Fruit fly (Drosophila melanogaster) whole organism, prepupa: ENCODE data around the gene MESR3.

Experiments
- CG11294 ChIP-seq: fragments of 200-800 bp; sonication (Bioruptor generic); IDR thresholded peaks from 2 replicates; pipeline ENCODE4 v1.3.6; 2022; ENCODE audit warnings: missing biosample characterization, missing genetic modification characterization
- CG6163 ChIP-seq: fragments of 200-800 bp; sonication (Bioruptor generic); IDR thresholded peaks from 3 replicates; pipeline ENCODE4 v1.3.6; 2022; ENCODE audit warnings: missing biosample characterization, missing genetic modification characterization
- Hr38 ChIP-seq: sonication (Bioruptor generic); optimal IDR thresholded peaks from 2 replicates; lab custom pipeline; 2016; ENCODE audit warnings: missing biosample characterization, missing genetic modification characterization

- TF ChIP-seq CG11294 (GFP tag; lab: Robert Waterston, UW) (no peak), Hr38 (GFP tag; lab: Kevin White, UChicago) (no peak), CG6163 (GFP tag; lab: Robert Waterston, UW) (no peak; the same call in 2 of the 3 replicates)
Measured at dm6 chr2L:18567563-18567962, 49.5 kb upstream of the MESR3 start.
